Fruit fly (Drosophila melanogaster) whole organism, embryonic: ENCODE data around the gene alpha-Man-Ia.

ENCODE experiments used
- Bgb ChIP-seq: fragments of 200-800 bp; sonication (Bioruptor generic); IDR thresholded peaks from 2 replicates; pipeline ENCODE4 v1.3.6; 2022; ENCODE audit warnings: missing biosample characterization, missing genetic modification characterization; ENCODE audit not compliant: partially characterized antibody
- Blimp-1 ChIP-seq: fragments of 200-800 bp; sonication (Bioruptor generic); optimal IDR thresholded peaks from 3 replicates; lab custom pipeline; 2018; ENCODE audit warnings: missing biosample characterization, missing genetic modification characterization, mild to moderate bottlenecking, moderate library complexity, missing genetic modification reagents
- CG11247 ChIP-seq: fragments of 200-800 bp; sonication (Bioruptor generic); IDR thresholded peaks from 2 replicates; pipeline ENCODE4 v1.3.6; 2022; ENCODE audit warnings: missing biosample characterization, missing genetic modification characterization
- CG12104 ChIP-seq: fragments of 200-800 bp; sonication (Bioruptor generic); optimal IDR thresholded peaks from 3 replicates; lab custom pipeline; 2016; ENCODE audit warnings: missing biosample characterization, missing genetic modification characterization
- CG12391 ChIP-seq: fragments of 200-800 bp; sonication (Bioruptor generic); optimal IDR thresholded peaks from 3 replicates; lab custom pipeline; 2018; ENCODE audit warnings: missing biosample characterization, mild to moderate bottlenecking, missing genetic modification characterization, moderate library complexity
- CG12659 ChIP-seq: fragments of 200-800 bp; sonication (Bioruptor generic); optimal IDR thresholded peaks from 3 replicates; lab custom pipeline; 2017; ENCODE audit warnings: mild to moderate bottlenecking, missing biosample characterization, missing genetic modification reagents, missing genetic modification characterization
- CG13296 ChIP-seq: fragments of 200-800 bp; sonication (Bioruptor generic); optimal IDR thresholded peaks from 3 replicates; lab custom pipeline; 2018; ENCODE audit warnings: missing biosample characterization, mild to moderate bottlenecking, missing genetic modification characterization
- CG13424 ChIP-seq: fragments of 200-800 bp; sonication (Bioruptor generic); optimal IDR thresholded peaks from 2 replicates; lab custom pipeline; 2019; ENCODE audit warnings: missing biosample characterization, mild to moderate bottlenecking, missing genetic modification characterization, moderate library complexity
- CG14441 ChIP-seq: fragments of 200-800 bp; sonication (Bioruptor generic); IDR thresholded peaks from 2 replicates; pipeline ENCODE4 v1.3.6; 2022; ENCODE audit warnings: missing biosample characterization, missing genetic modification characterization
- CG15479 ChIP-seq: fragments of 200-800 bp; sonication (Bioruptor generic); optimal IDR thresholded peaks from 3 replicates; lab custom pipeline; 2019; ENCODE audit warnings: missing biosample characterization, mild to moderate bottlenecking, missing genetic modification characterization, moderate library complexity
- CG1603 ChIP-seq: fragments of 200-800 bp; sonication (Bioruptor generic); optimal IDR thresholded peaks from 2 replicates; lab custom pipeline; 2019; ENCODE audit warnings: missing biosample characterization, mild to moderate bottlenecking, missing genetic modification characterization, moderate library complexity
- CG17328 ChIP-seq: fragments of 200-800 bp; sonication (Bioruptor generic); IDR thresholded peaks from 2 replicates; pipeline ENCODE4 v1.3.6; 2022; ENCODE audit warnings: missing biosample characterization, missing genetic modification characterization
- CG17361 ChIP-seq: fragments of 200-800 bp; sonication (Bioruptor generic); IDR thresholded peaks from 3 replicates; pipeline ENCODE4 v1.3.6; 2022; ENCODE audit warnings: missing biosample characterization, missing genetic modification characterization
- CG2129 ChIP-seq: fragments of 200-800 bp; sonication (Bioruptor generic); IDR thresholded peaks from 2 replicates; pipeline ENCODE4 v1.3.6; 2022; ENCODE audit warnings: missing biosample characterization, missing genetic modification characterization; ENCODE audit not compliant: partially characterized antibody
- CG2678 ChIP-seq: fragments of 200-800 bp; sonication (Bioruptor generic); optimal IDR thresholded peaks from 3 replicates; lab custom pipeline; 2019; ENCODE audit warnings: missing biosample characterization, mild to moderate bottlenecking, missing genetic modification characterization, moderate library complexity
- CG3838 ChIP-seq: fragments of 200-800 bp; sonication (Bioruptor generic); optimal IDR thresholded peaks from 3 replicates; lab custom pipeline; 2016; ENCODE audit warnings: missing biosample characterization, missing genetic modification characterization
- CG42726 ChIP-seq: fragments of 200-800 bp; sonication (Bioruptor generic); IDR thresholded peaks from 2 replicates; pipeline ENCODE4 v1.3.6; 2022; ENCODE audit warnings: missing biosample characterization, missing genetic modification characterization; ENCODE audit not compliant: partially characterized antibody
- CG4730 ChIP-seq: fragments of 200-800 bp; sonication (Bioruptor generic); IDR thresholded peaks from 2 replicates; pipeline ENCODE4 v1.3.6; 2022; ENCODE audit warnings: missing biosample characterization, missing genetic modification characterization
- CG6689 ChIP-seq: fragments of 200-800 bp; sonication (Bioruptor generic); IDR thresholded peaks from 2 replicates; pipeline ENCODE4 v1.3.6; 2022; ENCODE audit warnings: missing biosample characterization, missing genetic modification characterization
- CG7839 ChIP-seq: fragments of 200-800 bp; sonication (Bioruptor generic); optimal IDR thresholded peaks from 3 replicates; lab custom pipeline; 2018; ENCODE audit warnings: missing biosample characterization, mild to moderate bottlenecking, missing genetic modification characterization, moderate library complexity
- CG8281 ChIP-seq: fragments of 200-800 bp; sonication (Bioruptor generic); optimal IDR thresholded peaks from 2 replicates; lab custom pipeline; 2018; ENCODE audit warnings: missing biosample characterization, mild to moderate bottlenecking, missing genetic modification characterization, moderate library complexity
- CG9817 ChIP-seq: fragments of 200-800 bp; sonication (Bioruptor generic); optimal IDR thresholded peaks from 2 replicates; lab custom pipeline; 2018; ENCODE audit warnings: missing biosample characterization, mild to moderate bottlenecking, missing genetic modification characterization, moderate library complexity
- CoRest ChIP-seq: fragments of 200-800 bp; sonication (Bioruptor generic); optimal IDR thresholded peaks from 3 replicates; lab custom pipeline; 2018; ENCODE audit warnings: missing biosample characterization, mild to moderate bottlenecking, missing genetic modification characterization, moderate library complexity
- Fer1 ChIP-seq: fragments of 200-800 bp; sonication (Bioruptor generic); optimal IDR thresholded peaks from 2 replicates; lab custom pipeline; 2017; ENCODE audit warnings: missing biosample characterization, mild to moderate bottlenecking, missing genetic modification characterization
- Jarid2 ChIP-seq: fragments of 200-800 bp; sonication (Bioruptor generic); optimal IDR thresholded peaks from 3 replicates; lab custom pipeline; 2017; ENCODE audit warnings: mild to moderate bottlenecking, missing biosample characterization, missing genetic modification reagents, missing genetic modification characterization
- NK7.1 ChIP-seq: fragments of 200-800 bp; sonication (Bioruptor generic); optimal IDR thresholded peaks from 3 replicates; lab custom pipeline; 2016; ENCODE audit warnings: missing biosample characterization, missing genetic modification characterization
- Ptx1 ChIP-seq: fragments of 200-800 bp; sonication (Bioruptor generic); IDR thresholded peaks from 2 replicates; pipeline ENCODE4 v1.3.6; 2022; ENCODE audit warnings: missing biosample characterization, missing genetic modification characterization
- Sry-δ ChIP-seq: fragments of 200-800 bp; sonication (Bioruptor generic); optimal IDR thresholded peaks from 2 replicates; lab custom pipeline; 2016; ENCODE audit warnings: missing biosample characterization, missing genetic modification characterization
- aop ChIP-seq: fragments of 200-800 bp; sonication (Bioruptor generic); IDR thresholded peaks from 2 replicates; pipeline ENCODE4 v1.3.6; 2022; ENCODE audit warnings: missing biosample characterization, missing genetic modification characterization
- btn ChIP-seq: fragments of 200-800 bp; sonication (Bioruptor generic); optimal IDR thresholded peaks from 2 replicates; lab custom pipeline; 2016; ENCODE audit warnings: missing biosample characterization, missing genetic modification characterization
- chinmo ChIP-seq: fragments of 200-800 bp; sonication (Bioruptor generic); IDR thresholded peaks from 4 replicates; pipeline ENCODE4 v1.3.6; 2022; ENCODE audit warnings: missing biosample characterization, missing genetic modification characterization; ENCODE audit not compliant: partially characterized antibody
- chm ChIP-seq: fragments of 200-800 bp; sonication (Bioruptor generic); IDR thresholded peaks from 2 replicates; pipeline ENCODE4 v1.3.6; 2022; ENCODE audit warnings: missing biosample characterization, missing genetic modification characterization
- croc ChIP-seq: fragments of 200-800 bp; sonication (Bioruptor generic); conservative IDR thresholded peaks from 3 replicates; pipeline ENCODE4 v1.3.6; 2022; ENCODE audit warnings: missing biosample characterization, missing genetic modification characterization
- esg ChIP-seq: fragments of 200-800 bp; sonication (Bioruptor generic); conservative IDR thresholded peaks from 2 replicates; pipeline ENCODE4 v1.3.6; 2022; ENCODE audit warnings: missing biosample characterization, missing genetic modification characterization
- fd96Cb ChIP-seq: fragments of 200-800 bp; sonication (Bioruptor generic); optimal IDR thresholded peaks from 2 replicates; lab custom pipeline; 2018; ENCODE audit warnings: missing biosample characterization, mild to moderate bottlenecking, missing genetic modification characterization, moderate library complexity
- nerfin-2 ChIP-seq: fragments of 200-800 bp; sonication (Bioruptor generic); IDR thresholded peaks from 2 replicates; pipeline ENCODE4 v1.3.6; 2022; ENCODE audit warnings: missing biosample characterization, missing genetic modification characterization; ENCODE audit not compliant: partially characterized antibody
- nmo ChIP-seq: fragments of 200-800 bp; sonication (Bioruptor generic); optimal IDR thresholded peaks from 2 replicates; lab custom pipeline; 2018; ENCODE audit warnings: missing biosample characterization, mild to moderate bottlenecking, missing genetic modification characterization, moderate library complexity
- pho ChIP-seq: fragments of 200-800 bp; sonication (Bioruptor generic); optimal IDR thresholded peaks from 2 replicates; lab custom pipeline; 2016; ENCODE audit warnings: missing biosample characterization, missing genetic modification characterization
- pita ChIP-seq: fragments of 200-800 bp; sonication (Bioruptor generic); optimal IDR thresholded peaks from 2 replicates; lab custom pipeline; 2017; ENCODE audit warnings: missing biosample characterization, mild to moderate bottlenecking, missing genetic modification characterization
- prd ChIP-seq, 3 experiments: fragments of >200 bp in 2 of 3; fragments of 200-800 bp in 1 of 3; sonication (Bioruptor generic) in 1 of 3; optimal IDR thresholded peaks in 2 of 3; IDR thresholded peaks in 1 of 3; 2 replicates in 2 of 3; 3 replicates in 1 of 3; pipeline versions ENCODE4 v1.3.6 to Lab custom; 2017 to 2022; ENCODE audit warnings: missing biosample characterization in 1 of 3, missing genetic modification characterization in 1 of 3
- sd ChIP-seq: fragments of 200-800 bp; sonication (Bioruptor generic); optimal IDR thresholded peaks from 3 replicates; lab custom pipeline; 2018; ENCODE audit warnings: missing biosample characterization, mild to moderate bottlenecking, missing genetic modification characterization, moderate library complexity
- slou ChIP-seq: fragments of 200-800 bp; sonication (Bioruptor generic); optimal IDR thresholded peaks from 3 replicates; lab custom pipeline; 2016; ENCODE audit warnings: missing biosample characterization, missing genetic modification characterization
- tap ChIP-seq: fragments of 200-800 bp; optimal IDR thresholded peaks from 3 replicates; lab custom pipeline; 2019; ENCODE audit warnings: missing biosample characterization, mild to moderate bottlenecking, missing genetic modification characterization, moderate library complexity
- tgo ChIP-seq: fragments of 200-800 bp; sonication (Bioruptor generic); IDR thresholded peaks from 3 replicates; pipeline ENCODE4 v1.3.6; 2022; ENCODE audit warnings: missing biosample characterization, missing genetic modification characterization
- ttk ChIP-seq: fragments of 200-800 bp; sonication (Bioruptor generic); IDR thresholded peaks from 2 replicates; pipeline ENCODE4 v2.1.2; 2022; ENCODE audit warnings: missing biosample characterization, missing genetic modification characterization
- vvl ChIP-seq: fragments of 200-800 bp; sonication (Bioruptor generic); IDR thresholded peaks from 2 replicates; pipeline ENCODE4 v1.3.6; 2022; ENCODE audit warnings: missing biosample characterization, missing genetic modification characterization
- zfh2 ChIP-seq: fragments of 200-800 bp; sonication (Bioruptor generic); optimal IDR thresholded peaks from 2 replicates; lab custom pipeline; 2016; ENCODE audit warnings: missing biosample characterization, missing genetic modification characterization

alpha-Man-Ia gene

DNA sequence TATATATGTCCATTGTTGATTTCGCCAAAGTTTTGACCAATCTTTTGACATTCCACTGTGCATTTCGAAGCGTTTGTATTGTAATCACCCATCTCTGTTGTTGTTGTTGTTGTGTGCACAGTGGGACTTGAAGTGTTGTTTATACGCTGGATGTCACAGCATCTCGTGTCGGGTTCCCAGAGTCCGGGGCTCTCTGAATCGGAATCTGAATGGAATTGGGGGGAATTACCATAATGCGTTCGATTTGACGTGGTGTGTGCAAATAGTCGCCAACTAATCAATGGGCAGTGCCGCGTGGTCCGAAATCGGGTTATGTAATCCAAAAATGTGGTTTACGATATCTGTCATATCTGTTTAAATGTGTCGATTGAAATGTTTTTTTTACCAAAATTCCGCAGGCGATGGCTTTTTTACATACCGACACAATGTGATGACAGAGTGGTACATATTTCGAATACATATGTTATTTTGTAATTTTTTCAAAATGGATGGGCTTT lies 91.7 kb downstream of the alpha-Man-Ia start (continued):
- TF ChIP-seq Jarid2 (GFP tag; lab: Kevin White, UChicago): no peak
- no peak for TF ChIP-seq NK7.1 (GFP tag; lab: Kevin White, UChicago)
- no peak for TF ChIP-seq CG2129 (GFP tag; lab: Robert Waterston, UW)
- no peak for TF ChIP-seq pita (GFP tag; lab: Kevin White, UChicago)
- peak; percentile 38; the same call in 1 of the 2 replicates for TF ChIP-seq vvl
- TF ChIP-seq chinmo (GFP tag; lab: Robert Waterston, UW): 0 out of 4 replicates have a peak, but pooled peaks have one; percentile 6
- TF ChIP-seq btn (GFP tag; lab: Kevin White, UChicago): no peak

dm6 chrX:10233065-10233464 lies 92.7 kb downstream of the alpha-Man-Ia start, which contains the start of gene CG2961:
Gene CG2961 (minus strand): TSS chrX:10233080.
- TF ChIP-seq nmo: peak; percentile 43
- TF ChIP-seq sd (tag; lab: Kevin White, UChicago): peak; percentile 46
- peak; percentile 54; the same call in 1 of the 2 replicates for TF ChIP-seq ttk (GFP tag; lab: Robert Waterston, UW)
- TF ChIP-seq prd (optimal IDR thresholded peaks at IDR 0.05; lab: Kevin White, UChicago): no peak
- TF ChIP-seq prd (GFP tag; IDR thresholded peaks at IDR 0.05; lab: Robert Waterston, UW): peak; percentile 29; the same call in 1 of the 3 replicates
- no peak for TF ChIP-seq CG11247
- peak; percentile 21 for TF ChIP-seq CG13296 (GFP tag; lab: Kevin White, UChicago)
- TF ChIP-seq pho (GFP tag; lab: Kevin White, UChicago): no peak
- no peak; the same call in 3 of the 4 replicates for TF ChIP-seq chinmo (GFP tag; lab: Robert Waterston, UW)
- peak; percentile 32 for TF ChIP-seq fd96Cb (tag; lab: Kevin White, UChicago)
- peak; percentile 56 for TF ChIP-seq Ptx1 (GFP tag; lab: Robert Waterston, UW)
- no peak for TF ChIP-seq CG15479
- peak; percentile 43 for TF ChIP-seq esg (GFP tag; lab: Robert Waterston, UW)
- TF ChIP-seq CG4730 (GFP tag; lab: Robert Waterston, UW): 0 out of 2 replicates have a peak, but pooled peaks have one; percentile 34
- peak; percentile 5 for TF ChIP-seq Fer1 (GFP tag; lab: Kevin White, UChicago)
- no peak for TF ChIP-seq CG12659 (GFP tag; lab: Kevin White, UChicago)
- TF ChIP-seq CG17361: no peak
- TF ChIP-seq CG17328 (GFP tag; lab: Robert Waterston, UW): 0 out of 2 replicates have a peak, but pooled peaks have one; percentile 8
- TF ChIP-seq CG8281 (tag; lab: Kevin White, UChicago): peak; percentile 5
- no peak for TF ChIP-seq CG42726 (GFP tag; lab: Robert Waterston, UW)
- TF ChIP-seq slou: no peak
- TF ChIP-seq zfh2: no peak
- no peak for TF ChIP-seq Bgb (GFP tag; lab: Robert Waterston, UW)
- peak; percentile 18; the same call in 1 of the 3 replicates for TF ChIP-seq croc
- no peak for TF ChIP-seq nerfin-2
- peak; percentile 44 for TF ChIP-seq CG2678 (tag; lab: Kevin White, UChicago)
- no peak for TF ChIP-seq Sry-δ (GFP tag; lab: Kevin White, UChicago)
- no peak for TF ChIP-seq aop (GFP tag; lab: Robert Waterston, UW)
- TF ChIP-seq CG13424 (tag; lab: Kevin White, UChicago): peak; percentile 60
- TF ChIP-seq Blimp-1 (GFP tag; lab: Kevin White, UChicago): peak; percentile 28
- TF ChIP-seq tap: peak; percentile 50
- 0 out of 2 replicates have a peak, but pooled peaks have one; percentile 30 for TF ChIP-seq CG14441 (GFP tag; lab: Robert Waterston, UW)
- peak; percentile 23; the same call in 1 of the 3 replicates for TF ChIP-seq tgo (GFP tag; lab: Robert Waterston, UW)
- TF ChIP-seq CG9817 (tag; lab: Kevin White, UChicago): peak; percentile 10
- peak; percentile 13 for TF ChIP-seq CoRest (tag; lab: Kevin White, UChicago)
- TF ChIP-seq CG12104 (GFP tag; lab: Kevin White, UChicago): no peak
- TF ChIP-seq CG12391: peak; percentile 31
- TF ChIP-seq CG3838 (GFP tag; lab: Kevin White, UChicago): no peak
- no peak for TF ChIP-seq chm
- TF ChIP-seq CG7839 (tag; lab: Kevin White, UChicago): peak; percentile 22
- TF ChIP-seq CG1603 (tag; lab: Kevin White, UChicago): peak; percentile 21
- TF ChIP-seq CG6689 (GFP tag; lab: Robert Waterston, UW): peak; percentile 41
